Worm (Caenorhabditis elegans) whole organism, L1 larva: Measurements from ENCODE around the gene tag-280.

Source experiments
- C16A3.4 ChIP-seq: fragments of 150-350 bp; optimal IDR thresholded peaks from 2 replicates; lab custom pipeline; 2014; ENCODE audit warnings: missing biosample characterization, missing genetic modification characterization
- C34B4.2 ChIP-seq: sonication (generic microtip); optimal IDR thresholded peaks from 2 replicates; lab custom pipeline; 2017; ENCODE audit warnings: mild to moderate bottlenecking, missing genetic modification characterization, missing compliant biosample characterization
- F16B12.6 ChIP-seq: fragments of 150-350 bp; optimal IDR thresholded peaks from 2 replicates; lab custom pipeline; 2014; ENCODE audit warnings: missing biosample characterization, missing genetic modification characterization
- aly-2 ChIP-seq: fragments of 150-350 bp; optimal IDR thresholded peaks from 2 replicates; lab custom pipeline; 2014; ENCODE audit warnings: missing biosample characterization, missing genetic modification characterization
- ama-1 ChIP-seq: fragments of 150-350 bp; optimal IDR thresholded peaks from 2 replicates; lab custom pipeline; 2014
- blmp-1 ChIP-seq: fragments of 150-350 bp; optimal IDR thresholded peaks from 2 replicates; lab custom pipeline; 2014; ENCODE audit warnings: missing biosample characterization, missing genetic modification characterization
- ceh-63 ChIP-seq: fragments of 200-800 bp; sonication (Bioruptor generic); optimal IDR thresholded peaks from 2 replicates; lab custom pipeline; 2018; ENCODE audit warnings: mild to moderate bottlenecking, missing genetic modification characterization, missing compliant biosample characterization
- ceh-8 ChIP-seq: fragments of 200-800 bp; sonication (Bioruptor generic); optimal IDR thresholded peaks from 2 replicates; lab custom pipeline; 2018; ENCODE audit warnings: mild to moderate bottlenecking, missing genetic modification characterization, moderate library complexity, missing compliant biosample characterization
- ceh-82 ChIP-seq, 3 experiments: fragments of 150-350 bp in 1 of 3; sonication (generic microtip) in 2 of 3; optimal IDR thresholded peaks; 2 replicates each; lab custom pipeline; 2014 to 2017; ENCODE audit warnings: missing biosample characterization in 3 of 3, missing genetic modification characterization in 3 of 3
- ceh-88 ChIP-seq: fragments of 200-800 bp; sonication (Bioruptor generic); IDR thresholded peaks from 2 replicates; pipeline ENCODE4 v1.3.6; 2022; ENCODE audit warnings: missing genetic modification characterization, missing compliant biosample characterization
- ceh-90 ChIP-seq: sonication (generic microtip); optimal IDR thresholded peaks from 2 replicates; lab custom pipeline; 2016; ENCODE audit warnings: missing genetic modification characterization, missing compliant biosample characterization
- dpl-1 ChIP-seq, 3 experiments: fragments of 150-350 bp in 2 of 3; sonication (generic microtip) in 1 of 3; optimal IDR thresholded peaks; 2 replicates each; lab custom pipeline; 2014 to 2017; ENCODE audit warnings: missing biosample characterization in 3 of 3, missing genetic modification characterization in 3 of 3, missing genetic modification reagents in 3 of 3
- dsc-1 ChIP-seq: sonication (generic microtip); optimal IDR thresholded peaks from 2 replicates; lab custom pipeline; 2016; ENCODE audit warnings: mild to moderate bottlenecking, missing genetic modification characterization, missing compliant biosample characterization
- egl-27 ChIP-seq, 2 experiments: fragments of 150-350 bp in 1 of 2; sonication (generic microtip); optimal IDR thresholded peaks; 3 replicates each; lab custom pipeline; 2017 to 2018; ENCODE audit warnings: missing biosample characterization in 2 of 2, missing genetic modification characterization in 2 of 2, missing genetic modification reagents in 2 of 2
- elt-3 ChIP-seq, 6 experiments: fragments of 150-350 bp in 1 of 6; sonication (generic microtip); optimal IDR thresholded peaks; 2 replicates each; lab custom pipeline; 2017 to 2018; ENCODE audit warnings: missing biosample characterization in 6 of 6, missing genetic modification characterization in 6 of 6, inconsistent platforms in 1 of 6
- fkh-4 ChIP-seq: sonication (generic microtip); optimal IDR thresholded peaks from 2 replicates; lab custom pipeline; 2016; ENCODE audit warnings: missing compliant biosample characterization, missing genetic modification characterization, borderline replicate concordance
- fkh-8 ChIP-seq: sonication (generic microtip); optimal IDR thresholded peaks from 2 replicates; lab custom pipeline; 2016; ENCODE audit warnings: mild to moderate bottlenecking, missing genetic modification characterization, missing compliant biosample characterization
- fos-1 ChIP-seq: fragments of 150-350 bp; optimal IDR thresholded peaks from 2 replicates; lab custom pipeline; 2014; ENCODE audit warnings: missing biosample characterization, missing genetic modification characterization
- hlh-17 ChIP-seq: fragments of 200-800 bp; sonication (Bioruptor generic); optimal IDR thresholded peaks from 2 replicates; lab custom pipeline; 2018; ENCODE audit warnings: missing genetic modification characterization, mild to moderate bottlenecking, missing compliant biosample characterization, moderate library complexity, borderline replicate concordance
- hpl-2 ChIP-seq: fragments of 150-350 bp; optimal IDR thresholded peaks from 2 replicates; lab custom pipeline; 2014; ENCODE audit warnings: missing biosample characterization, missing genetic modification reagents, missing genetic modification characterization
- irx-1 ChIP-seq: sonication (generic microtip); optimal IDR thresholded peaks from 2 replicates; lab custom pipeline; 2016; ENCODE audit warnings: missing genetic modification characterization, missing compliant biosample characterization
- lin-13 ChIP-seq: fragments of 150-350 bp; optimal IDR thresholded peaks from 2 replicates; lab custom pipeline; 2014; ENCODE audit warnings: missing biosample characterization, missing genetic modification reagents, missing genetic modification characterization
- lin-14 ChIP-seq: fragments of 200-800 bp; sonication (Bioruptor generic); optimal IDR thresholded peaks from 2 replicates; lab custom pipeline; 2018; ENCODE audit warnings: mild to moderate bottlenecking, missing genetic modification characterization, moderate library complexity, missing compliant biosample characterization
- lin-15B ChIP-seq: fragments of 150-350 bp; sonication (generic microtip); optimal IDR thresholded peaks from 3 replicates; lab custom pipeline; 2014; ENCODE audit warnings: missing biosample characterization, missing genetic modification characterization
- lin-35 ChIP-seq, 2 experiments: fragments of 150-350 bp; optimal IDR thresholded peaks; 2 replicates each; lab custom pipeline; 2014; ENCODE audit warnings: missing biosample characterization in 2 of 2, missing genetic modification characterization in 2 of 2, missing genetic modification reagents in 2 of 2
- lir-3 ChIP-seq: sonication (generic microtip); optimal IDR thresholded peaks from 2 replicates; lab custom pipeline; 2016; ENCODE audit warnings: mild to moderate bottlenecking, missing genetic modification characterization, moderate library complexity, missing compliant biosample characterization; ENCODE audit not compliant: poor library complexity
- lsy-2 ChIP-seq, 2 experiments: fragments of 150-350 bp; optimal IDR thresholded peaks; 2 replicates each; lab custom pipeline; 2014; ENCODE audit warnings: missing biosample characterization in 2 of 2, missing genetic modification characterization in 2 of 2
- mab-9 ChIP-seq: fragments of 200-800 bp; sonication (Bioruptor generic); IDR thresholded peaks from 2 replicates; pipeline ENCODE4 v1.3.6; 2022; ENCODE audit warnings: missing genetic modification reagents, missing genetic modification characterization, missing compliant biosample characterization
- mdl-1 ChIP-seq, 2 experiments: fragments of 150-350 bp; optimal IDR thresholded peaks; 2 replicates each; lab custom pipeline; 2014 to 2017; ENCODE audit warnings: missing biosample characterization in 2 of 2, missing genetic modification characterization in 2 of 2, inconsistent platforms in 1 of 2
- mef-2 ChIP-seq: fragments of 150-350 bp; optimal IDR thresholded peaks from 2 replicates; lab custom pipeline; 2014; ENCODE audit warnings: missing biosample characterization, missing genetic modification characterization
- mep-1 ChIP-seq: fragments of 150-350 bp; optimal IDR thresholded peaks from 2 replicates; lab custom pipeline; 2014; ENCODE audit warnings: missing biosample characterization, missing genetic modification characterization
- nhr-11 ChIP-seq: fragments of 150-350 bp; optimal IDR thresholded peaks from 2 replicates; lab custom pipeline; 2014; ENCODE audit warnings: missing biosample characterization, missing genetic modification characterization
- nhr-12 ChIP-seq: sonication (generic microtip); optimal IDR thresholded peaks from 2 replicates; lab custom pipeline; 2017; ENCODE audit warnings: missing biosample characterization, missing genetic modification characterization
- nhr-237 ChIP-seq: fragments of 150-350 bp; optimal IDR thresholded peaks from 2 replicates; lab custom pipeline; 2014; ENCODE audit warnings: missing biosample characterization, missing genetic modification characterization
- nhr-28 ChIP-seq: fragments of 150-350 bp; optimal IDR thresholded peaks from 2 replicates; lab custom pipeline; 2014; ENCODE audit warnings: missing biosample characterization, missing genetic modification characterization
- nhr-47 ChIP-seq: sonication (generic microtip); optimal IDR thresholded peaks from 2 replicates; lab custom pipeline; 2016; ENCODE audit warnings: mild to moderate bottlenecking, missing genetic modification characterization, moderate library complexity, missing compliant biosample characterization
- nhr-71 ChIP-seq: sonication (generic microtip); optimal IDR thresholded peaks from 2 replicates; lab custom pipeline; 2016; ENCODE audit warnings: mild to moderate bottlenecking, missing genetic modification characterization, moderate library complexity, missing compliant biosample characterization
- nhr-77 ChIP-seq: fragments of 150-350 bp; optimal IDR thresholded peaks from 2 replicates; lab custom pipeline; 2014; ENCODE audit warnings: missing biosample characterization, missing genetic modification characterization
- nhr-85 ChIP-seq: sonication (generic microtip); peaks from one replicate; lab custom pipeline; 2016; ENCODE audit warnings: missing genetic modification characterization, inconsistent platforms, missing compliant biosample characterization
- nhr-90 ChIP-seq: sonication (generic microtip); optimal IDR thresholded peaks from 2 replicates; lab custom pipeline; 2016; ENCODE audit warnings: mild to moderate bottlenecking, missing genetic modification characterization, missing compliant biosample characterization; ENCODE audit not compliant: poor library complexity
- pag-3 ChIP-seq: sonication (generic microtip); optimal IDR thresholded peaks from 2 replicates; lab custom pipeline; 2017; ENCODE audit warnings: missing genetic modification characterization, mild to moderate bottlenecking, missing compliant biosample characterization, antibody characterized with exemption, borderline replicate concordance; ENCODE audit not compliant: insufficient read depth
- pax-3 ChIP-seq: fragments of 200-800 bp; sonication (Bioruptor generic); optimal IDR thresholded peaks from 2 replicates; lab custom pipeline; 2018; ENCODE audit warnings: mild to moderate bottlenecking, missing genetic modification characterization, moderate library complexity, missing compliant biosample characterization
- pqm-1 ChIP-seq: sonication (generic microtip); optimal IDR thresholded peaks from 3 replicates; lab custom pipeline; 2017; ENCODE audit warnings: missing biosample characterization, missing genetic modification characterization
- snpc-4 ChIP-seq: fragments of 150-350 bp; optimal IDR thresholded peaks from 2 replicates; lab custom pipeline; 2014; ENCODE audit warnings: missing biosample characterization, missing genetic modification characterization
- snu-23 ChIP-seq: sonication (generic microtip); optimal IDR thresholded peaks from 2 replicates; lab custom pipeline; 2016; ENCODE audit warnings: missing genetic modification characterization, missing compliant biosample characterization
- sptf-1 ChIP-seq: fragments of 150-350 bp; optimal IDR thresholded peaks from 2 replicates; lab custom pipeline; 2014; ENCODE audit warnings: missing biosample characterization, missing genetic modification characterization
- swsn-7 ChIP-seq: sonication (generic microtip); optimal IDR thresholded peaks from 2 replicates; lab custom pipeline; 2016; ENCODE audit warnings: missing genetic modification characterization, missing compliant biosample characterization
- unc-130 ChIP-seq: fragments of 150-350 bp; optimal IDR thresholded peaks from 2 replicates; lab custom pipeline; 2017; ENCODE audit warnings: missing biosample characterization, missing genetic modification characterization, inconsistent platforms
- unc-98 ChIP-seq: fragments of 200-800 bp; sonication (Bioruptor generic); IDR thresholded peaks from 2 replicates; pipeline ENCODE4 v1.3.6; 2022; ENCODE audit warnings: missing genetic modification characterization, missing compliant biosample characterization
- vab-15 ChIP-seq: sonication (generic microtip); optimal IDR thresholded peaks from 2 replicates; lab custom pipeline; 2017; ENCODE audit warnings: missing genotype, mild to moderate bottlenecking, missing genetic modification characterization, missing compliant biosample characterization
- xbp-1 ChIP-seq: sonication (generic microtip); optimal IDR thresholded peaks from 2 replicates; lab custom pipeline; 2016; ENCODE audit warnings: missing genetic modification characterization, missing compliant biosample characterization

The tag-280 gene

ce11 chrII:12494556-12495131 is 34.2 kb downstream of the tag-280 start, which contains the start of gene col-85 (continued):
- peak; percentile 63 for TF ChIP-seq vab-15
- TF ChIP-seq aly-2 (tag; lab: Kevin White, UChicago): peak; percentile 49
- no peak for TF ChIP-seq nhr-11 (tag; lab: Kevin White, UChicago)
- no peak for TF ChIP-seq nhr-28 (tag; lab: Kevin White, UChicago)
- peak; percentile 19 for TF ChIP-seq mef-2 (tag; lab: Kevin White, UChicago)
- TF ChIP-seq fkh-4: no peak
- TF ChIP-seq ama-1 (lab: Kevin White, UChicago): no peak
- TF ChIP-seq hlh-17: no peak
- TF ChIP-seq nhr-12 (tag; lab: Kevin White, UChicago): no peak
- TF ChIP-seq F16B12.6 (tag; lab: Kevin White, UChicago): peak; percentile 19
- TF ChIP-seq lin-15B (tag; lab: Kevin White, UChicago): peak; percentile 16
- TF ChIP-seq swsn-7: peak; percentile 73
- 0 out of 2 replicates have a peak, but pooled peaks have one; percentile 41 for TF ChIP-seq mab-9 (GFP tag; lab: Robert Waterston, UW)
- TF ChIP-seq elt-3 (tag; optimal IDR thresholded peaks at IDR 0.05; lab: Kevin White, UChicago): peak in 2 of 6 experiments; percentile 10 to 30
- TF ChIP-seq irx-1 (tag; lab: Kevin White, UChicago): peak; percentile 57
- TF ChIP-seq ceh-90 (tag; lab: Kevin White, UChicago): no peak
- TF ChIP-seq pax-3 (tag; lab: Kevin White, UChicago): peak; percentile 47
- peak; percentile 44 to 66 (median 54) for TF ChIP-seq dpl-1 (GFP tag; optimal IDR thresholded peaks at IDR 0.05; lab: Kevin White, UChicago)
- peak; percentile 72 for TF ChIP-seq nhr-85
- peak; percentile 69 for TF ChIP-seq fos-1
- TF ChIP-seq egl-27 (tag; optimal IDR thresholded peaks at IDR 0.05; lab: Kevin White, UChicago): peak in 1 of 2 experiments; percentile 53
- TF ChIP-seq C34B4.2 (tag; lab: Kevin White, UChicago): no peak
- TF ChIP-seq nhr-71 (tag; lab: Kevin White, UChicago): peak; percentile 78
- TF ChIP-seq ceh-88 (GFP tag; lab: Robert Waterston, UW): no peak
- TF ChIP-seq ceh-63 (GFP tag; lab: Kevin White, UChicago): no peak
- peak; percentile 56 for TF ChIP-seq mep-1 (tag; lab: Kevin White, UChicago)
- TF ChIP-seq ceh-8 (GFP tag; lab: Kevin White, UChicago): no peak
- peak; percentile 60; the same call in 1 of the 2 replicates for TF ChIP-seq unc-98
- peak; percentile 82 for TF ChIP-seq nhr-47 (tag; lab: Kevin White, UChicago)
- TF ChIP-seq ceh-82 (tag; optimal IDR thresholded peaks at IDR 0.05; lab: Kevin White, UChicago): peak; percentile 27 to 79 (median 55)
- TF ChIP-seq blmp-1 (tag; lab: Kevin White, UChicago): no peak
- TF ChIP-seq lsy-2 (tag; optimal IDR thresholded peaks at IDR 0.05; lab: Kevin White, UChicago): peak; percentile 57 to 68
- peak; percentile 54 for TF ChIP-seq lin-13 (GFP tag; lab: Kevin White, UChicago)
- peak in 1 of 2 experiments; percentile 47 for TF ChIP-seq mdl-1 (tag; optimal IDR thresholded peaks at IDR 0.05; lab: Kevin White, UChicago)
- TF ChIP-seq snpc-4: peak; percentile 90
- peak; percentile 74 for TF ChIP-seq lin-14
- TF ChIP-seq nhr-237: no peak
- peak; percentile 84 for TF ChIP-seq snu-23 (GFP tag; lab: Kevin White, UChicago)
- TF ChIP-seq nhr-77 (tag; lab: Kevin White, UChicago): peak; percentile 70
- peak; percentile 70 for TF ChIP-seq nhr-90 (tag; lab: Kevin White, UChicago)
- peak; percentile 12 for TF ChIP-seq unc-130 (tag; lab: Kevin White, UChicago)
- peak; percentile 71 to 77 for TF ChIP-seq lin-35 (GFP tag; optimal IDR thresholded peaks at IDR 0.05; lab: Kevin White, UChicago)
- TF ChIP-seq sptf-1 (tag; lab: Kevin White, UChicago): no peak
- no peak for TF ChIP-seq pag-3 (tag; lab: Kevin White, UChicago)
- TF ChIP-seq C16A3.4 (tag; lab: Kevin White, UChicago): peak; percentile 65
- TF ChIP-seq dsc-1 (tag; lab: Kevin White, UChicago): peak; percentile 75
- TF ChIP-seq lir-3 (tag; lab: Kevin White, UChicago): peak; percentile 44
- peak; percentile 5 for TF ChIP-seq hpl-2 (GFP tag; lab: Kevin White, UChicago)
- peak; percentile 83 for TF ChIP-seq fkh-8 (tag; lab: Kevin White, UChicago)
- TF ChIP-seq xbp-1 (tag; lab: Kevin White, UChicago): peak; percentile 60
- peak; percentile 11 for TF ChIP-seq pqm-1 (tag; lab: Kevin White, UChicago)
